Worm (Caenorhabditis elegans): ENCODE data around the gene F38E9.6.

DNA sequence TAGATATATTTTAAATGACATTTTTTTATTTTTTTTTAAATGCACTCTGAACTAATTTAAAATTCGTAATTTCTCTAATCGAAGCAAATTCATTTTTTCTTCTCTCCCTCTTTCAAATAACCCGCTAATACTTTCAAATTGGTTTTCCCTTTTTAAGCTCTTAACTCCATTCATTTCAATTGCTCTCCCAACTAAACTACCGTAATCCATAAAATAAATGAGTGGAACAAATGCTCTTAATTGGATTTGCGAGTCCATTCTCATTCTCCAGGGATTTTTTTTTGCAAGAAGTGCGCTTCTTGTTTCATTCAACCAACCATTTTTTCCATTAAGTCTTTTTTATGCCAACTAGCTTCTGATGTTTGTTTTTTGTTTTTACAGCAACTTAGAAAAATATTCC lies 48.8 kb downstream of the F38E9.6 start:
- TF ChIP-seq egrh-3 (GFP tag; IDR thresholded peaks at IDR 0.05) (no peak), ekl-4 (GFP tag; IDR thresholded peaks at IDR 0.05) (no peak), nhr-90 (tag; optimal IDR thresholded peaks at IDR 0.05) (no peak), ceh-91 (GFP tag; IDR thresholded peaks at IDR 0.05) (no peak)
